Worm (Caenorhabditis elegans): Measurements from ENCODE around the gene C28H8.3.
A peak's percentile ranks its signal among the peaks of the same experiment; 100 is the strongest.

C28H8.3 gene

DNA sequence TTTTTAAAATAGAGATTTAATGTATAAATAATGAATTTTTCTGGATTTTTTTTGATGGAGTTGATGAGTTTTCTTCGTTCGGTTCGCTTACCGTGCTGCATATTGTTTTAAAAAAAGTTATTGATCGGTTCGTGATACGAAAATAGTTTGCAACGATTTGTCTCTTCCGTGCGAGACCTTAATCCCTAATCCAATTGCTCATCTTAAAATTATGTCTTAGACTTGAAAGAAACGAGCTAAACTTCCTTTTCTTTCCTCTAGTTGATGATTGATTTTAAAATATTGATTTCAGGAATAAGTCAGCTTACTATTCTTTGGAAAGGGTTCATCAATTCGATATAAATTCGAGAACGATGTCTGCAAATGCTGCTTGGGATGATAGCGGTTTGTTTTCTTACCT is at the start of gene C28H8.3:
TSS of gene C28H8.3 (plus strand) at position 293 of the 400 bp plus-strand sequence.
- TF ChIP-seq lin-38 (GFP tag; IDR thresholded peaks at IDR 0.05) (peak; percentile 53), zfp-2 (tag; optimal IDR thresholded peaks at IDR 0.05) (no peak), daf-16 (GFP tag; optimal IDR thresholded peaks at IDR 0.05) (peak in 1 of 2 experiments; percentile 3), daf-16 (tag; optimal IDR thresholded peaks at IDR 0.05) (peak; percentile 3)

- TF ChIP-seq nhr-28 (tag; optimal IDR thresholded peaks at IDR 0.05) (no peak), zip-2 (tag; optimal IDR thresholded peaks at IDR 0.05) (no peak), mep-1 (tag; optimal IDR thresholded peaks at IDR 0.05) (no peak), ama-1 (optimal IDR thresholded peaks at IDR 0.05) (peak; percentile 39), unc-39 (tag; optimal IDR thresholded peaks at IDR 0.05) (no peak), pha-4 (GFP tag; IDR thresholded peaks at IDR 0.05) (no peak), pha-4 (tag; optimal IDR thresholded peaks at IDR 0.05) (no peak)
Observed at ce11 chrIII:5859008-5859407, 49.5 kb upstream of the C28H8.3 start, which contains the start of gene dpf-4. Gene dpf-4, plus strand, starts transcription at chrIII:5859308.

DNA sequence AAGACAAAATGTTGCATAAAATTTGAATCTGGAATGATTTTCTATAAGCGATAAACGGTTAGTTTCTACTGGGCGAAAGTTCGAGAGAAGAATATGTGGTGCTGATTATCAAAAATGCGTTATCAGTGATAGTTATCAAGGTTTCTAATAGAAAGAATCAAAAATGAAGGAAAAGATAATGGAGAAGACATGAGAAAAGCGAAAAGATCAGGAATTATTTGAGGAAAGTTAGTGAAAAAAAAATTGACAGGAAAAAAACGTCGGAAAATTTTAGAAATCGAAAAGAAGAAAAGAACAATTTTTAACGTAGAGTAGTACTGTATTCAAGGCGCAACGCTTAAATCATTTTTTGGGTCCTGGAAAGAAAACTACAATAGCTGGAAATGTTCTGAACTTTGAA is 44.7 kb upstream of the C28H8.3 start, which contains the start of gene dnpp-1:
TSS of gene dnpp-1 (minus strand) at position 30 of the 400 bp plus-strand sequence.
- TF ChIP-seq dve-1 (tag; optimal IDR thresholded peaks at IDR 0.05; ENCODE audit: insufficient read depth) (peak; percentile 71), hlh-11 (tag; optimal IDR thresholded peaks at IDR 0.05) (peak; percentile 39), ztf-7 (tag; optimal IDR thresholded peaks at IDR 0.05) (no peak), ceh-62 (tag; optimal IDR thresholded peaks at IDR 0.05) (no peak), gei-8 (GFP tag; optimal IDR thresholded peaks at IDR 0.05) (no peak), dmd-6 (GFP tag; IDR thresholded peaks at IDR 0.05) (peak; percentile 49; the same call in 1 of the 2 replicates), T26A8.4 (GFP tag; IDR thresholded peaks at IDR 0.05) (no peak), nhr-28 (tag; optimal IDR thresholded peaks at IDR 0.05) (peak; percentile 41), ceh-44 (GFP tag; IDR thresholded peaks at IDR 0.05) (no peak), unc-39 (tag; optimal IDR thresholded peaks at IDR 0.05) (no peak), ceh-20 (GFP tag; IDR thresholded peaks at IDR 0.05) (no peak), daf-16 (GFP tag; optimal IDR thresholded peaks at IDR 0.05) (no peak), daf-16 (tag; optimal IDR thresholded peaks at IDR 0.05) (peak; percentile 48), tag-97 (GFP tag; IDR thresholded peaks at IDR 0.05) (no peak), pqm-1 (tag; optimal IDR thresholded peaks at IDR 0.05) (peak; percentile 97)

- TF ChIP-seq madf-5 (GFP tag; IDR thresholded peaks at IDR 0.05), result no peak
- no peak for TF ChIP-seq egl-27 (tag; optimal IDR thresholded peaks at IDR 0.05)
- TF ChIP-seq hlh-30 (tag; optimal IDR thresholded peaks at IDR 0.05; ENCODE audit: insufficient read depth), result peak; percentile 40
- TF ChIP-seq dmd-6 (GFP tag; IDR thresholded peaks at IDR 0.05), result no peak
- peak; percentile 64 for TF ChIP-seq mes-2 (tag; optimal IDR thresholded peaks at IDR 0.05; ENCODE audit: poor library complexity, severe bottlenecking)
Observed at ce11 chrIII:5864270-5864669, 44.2 kb upstream of the C28H8.3 start, which contains the start of gene rabn-5. Gene rabn-5, plus strand, starts transcription at chrIII:5864553.

DNA sequence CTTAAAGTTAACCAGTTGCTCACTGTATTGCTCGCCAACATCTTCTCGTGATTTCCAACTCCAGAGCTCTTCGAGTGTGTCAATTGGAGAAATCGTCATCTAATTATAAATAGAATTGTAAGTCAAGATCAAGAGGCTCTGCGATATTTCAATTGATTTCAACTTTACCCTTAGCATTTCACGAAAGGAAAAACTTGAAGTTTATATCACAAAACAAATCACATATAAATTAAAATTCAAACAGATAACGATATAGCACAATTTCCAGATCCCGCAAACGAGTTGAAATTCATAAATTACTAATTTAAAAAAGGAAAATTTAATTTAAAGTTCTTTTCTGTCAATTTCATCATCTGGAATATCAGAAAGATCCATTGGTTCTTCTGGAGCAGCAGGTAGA is 40.1 kb upstream of the C28H8.3 start, which contains the start of gene eng-1:
TSS of gene eng-1 (minus strand) at position 101 of the 400 bp plus-strand sequence.
- no peak for TF ChIP-seq unc-62 (GFP tag; optimal IDR thresholded peaks at IDR 0.05 in 1 of 2)
- TF ChIP-seq unc-62 (tag; optimal IDR thresholded peaks at IDR 0.05), result no peak
- no peak for TF ChIP-seq egl-43 (GFP tag; IDR thresholded peaks at IDR 0.05)
- TF ChIP-seq nhr-28 (tag; optimal IDR thresholded peaks at IDR 0.05), result no peak
- TF ChIP-seq ztf-11 (tag; optimal IDR thresholded peaks at IDR 0.05), result no peak
- no peak for TF ChIP-seq jun-1 (tag; optimal IDR thresholded peaks at IDR 0.05)
- no peak for TF ChIP-seq Y5F2A.4 (GFP tag; optimal IDR thresholded peaks at IDR 0.05)
- TF ChIP-seq skn-1 (tag; optimal IDR thresholded peaks at IDR 0.05), result no peak
- TF ChIP-seq aha-1 (tag), result peak; percentile 58

Data from whole organism, L4 larva.